Worm (Caenorhabditis elegans) whole organism, L4 larva: ENCODE results near the gene ints-7.

Experiments used
- arid-1 ChIP-seq: fragments of 200-800 bp; sonication (Bioruptor generic); conservative IDR thresholded peaks from 2 replicates; pipeline ENCODE4 v1.3.6; 2022; ENCODE audit warnings: missing genetic modification reagents, missing genetic modification characterization, missing compliant biosample characterization
- dve-1 ChIP-seq: sonication (generic microtip); optimal IDR thresholded peaks from 2 replicates; lab custom pipeline; 2017; ENCODE audit warnings: antibody characterized with exemption, mild to moderate bottlenecking, missing genetic modification characterization, missing compliant biosample characterization; ENCODE audit not compliant: insufficient read depth
- fkh-10 ChIP-seq: fragments of 150-350 bp; optimal IDR thresholded peaks from 2 replicates; lab custom pipeline; 2014; ENCODE audit warnings: missing biosample characterization, missing genetic modification reagents, missing genetic modification characterization
- fos-1 ChIP-seq: fragments of 150-350 bp; optimal IDR thresholded peaks from 2 replicates; lab custom pipeline; 2014; ENCODE audit warnings: missing biosample characterization, missing genetic modification characterization
- hlh-30 ChIP-seq: sonication (generic microtip); optimal IDR thresholded peaks from 2 replicates; lab custom pipeline; 2017; ENCODE audit warnings: antibody characterized with exemption, mild to moderate bottlenecking, missing genetic modification characterization, missing compliant biosample characterization; ENCODE audit not compliant: insufficient read depth
- lin-15B ChIP-seq: fragments of 150-350 bp; sonication (generic microtip); optimal IDR thresholded peaks from 3 replicates; lab custom pipeline; 2014; ENCODE audit warnings: missing biosample characterization, missing genetic modification characterization
- lir-3 ChIP-seq: sonication (generic microtip); optimal IDR thresholded peaks from 2 replicates; lab custom pipeline; 2016; ENCODE audit warnings: mild to moderate bottlenecking, missing genetic modification characterization, missing compliant biosample characterization
- nhr-11 ChIP-seq: fragments of 150-350 bp; optimal IDR thresholded peaks from 2 replicates; lab custom pipeline; 2014; ENCODE audit warnings: missing biosample characterization, missing genetic modification characterization
- nhr-237 ChIP-seq: sonication (generic microtip); optimal IDR thresholded peaks from 2 replicates; lab custom pipeline; 2017; ENCODE audit warnings: missing biosample characterization, missing genetic modification characterization
- nhr-77 ChIP-seq: fragments of 150-350 bp; optimal IDR thresholded peaks from 2 replicates; lab custom pipeline; 2014; ENCODE audit warnings: missing biosample characterization, missing genetic modification characterization
- pqm-1 ChIP-seq: sonication (generic microtip); optimal IDR thresholded peaks from 2 replicates; lab custom pipeline; 2017; ENCODE audit warnings: missing biosample characterization, missing genetic modification characterization
- skn-1 ChIP-seq: fragments of 150-350 bp; optimal IDR thresholded peaks from 2 replicates; lab custom pipeline; 2014; ENCODE audit warnings: missing biosample characterization, missing genetic modification characterization
- snpc-4 ChIP-seq: fragments of 150-350 bp; optimal IDR thresholded peaks from 2 replicates; lab custom pipeline; 2014; ENCODE audit warnings: missing biosample characterization, missing genetic modification characterization
- zfp-2 ChIP-seq: sonication (generic microtip); optimal IDR thresholded peaks from 2 replicates; lab custom pipeline; 2016; ENCODE audit warnings: mild to moderate bottlenecking, missing genetic modification characterization, missing compliant biosample characterization

ce11 chrII:11600711-11601110 lies 18.1 kb downstream of the ints-7 start, which contains the start of gene F07A11.4:
- no peak for TF ChIP-seq skn-1 (tag; lab: Kevin White, UChicago)
- TF ChIP-seq zfp-2 = no peak
- no peak for TF ChIP-seq nhr-77 (tag; lab: Kevin White, UChicago)
- no peak for TF ChIP-seq pqm-1
- TF ChIP-seq fos-1 (tag; lab: Kevin White, UChicago) = no peak
- no peak for TF ChIP-seq hlh-30
- TF ChIP-seq arid-1 = no peak
- no peak for TF ChIP-seq lir-3 (tag; lab: Kevin White, UChicago)
- TF ChIP-seq fkh-10 (GFP tag; lab: Kevin White, UChicago) = no peak
- TF ChIP-seq nhr-11 (tag; lab: Kevin White, UChicago) = no peak
- no peak for TF ChIP-seq lin-15B (tag; lab: Kevin White, UChicago)
- no peak for TF ChIP-seq dve-1
- no peak for TF ChIP-seq nhr-237 (tag; lab: Kevin White, UChicago)
- TF ChIP-seq snpc-4 (tag; lab: Kevin White, UChicago) = no peak
